Worm (Caenorhabditis elegans) whole organism, L2 larva: ENCODE measurements around the gene F56D5.2.

Experiments
- C34F6.9 ChIP-seq: fragments of 150-350 bp; optimal IDR thresholded peaks from 2 replicates; lab custom pipeline; 2014; ENCODE audit warnings: missing biosample characterization, missing genetic modification characterization
- F13H6.1 ChIP-seq: sonication (generic microtip); optimal IDR thresholded peaks from 2 replicates; lab custom pipeline; 2016; ENCODE audit warnings: missing genetic modification characterization, missing compliant biosample characterization
- R02D3.7 ChIP-seq: fragments of 150-350 bp; optimal IDR thresholded peaks from 2 replicates; lab custom pipeline; 2014; ENCODE audit warnings: missing biosample characterization, missing genetic modification characterization
- Y55F3AM.14 ChIP-seq: fragments of 200-800 bp; sonication (Bioruptor generic); optimal IDR thresholded peaks from 2 replicates; lab custom pipeline; 2018; ENCODE audit warnings: mild to moderate bottlenecking, missing genetic modification characterization, missing compliant biosample characterization
- ZK546.5 ChIP-seq: sonication (generic microtip); optimal IDR thresholded peaks from 2 replicates; lab custom pipeline; 2017; ENCODE audit warnings: missing biosample characterization, missing genetic modification characterization
- alr-1 ChIP-seq: fragments of 150-350 bp; optimal IDR thresholded peaks from 2 replicates; lab custom pipeline; 2014; ENCODE audit warnings: missing biosample characterization, missing genetic modification characterization
- aly-2 ChIP-seq: fragments of 150-350 bp; optimal IDR thresholded peaks from 2 replicates; lab custom pipeline; 2014; ENCODE audit warnings: missing biosample characterization, missing genetic modification characterization
- ama-1 ChIP-seq: fragments of 150-350 bp; optimal IDR thresholded peaks from 2 replicates; lab custom pipeline; 2018; ENCODE audit warnings: inconsistent platforms
- blmp-1 ChIP-seq: sonication (generic microtip); optimal IDR thresholded peaks from 2 replicates; lab custom pipeline; 2017; ENCODE audit warnings: missing genetic modification characterization, mild to moderate bottlenecking, missing compliant biosample characterization, antibody characterized with exemption, moderate library complexity; ENCODE audit not compliant: insufficient read depth
- ceh-16 ChIP-seq: fragments of 150-350 bp; optimal IDR thresholded peaks from 2 replicates; lab custom pipeline; 2014; ENCODE audit warnings: missing biosample characterization, missing genetic modification characterization
- ceh-82 ChIP-seq: fragments of 150-350 bp; optimal IDR thresholded peaks from 2 replicates; lab custom pipeline; 2014; ENCODE audit warnings: missing biosample characterization, missing genetic modification characterization
- crh-2 ChIP-seq: sonication (generic microtip); optimal IDR thresholded peaks from 2 replicates; lab custom pipeline; 2017; ENCODE audit warnings: missing biosample characterization, missing genetic modification characterization
- dmd-4 ChIP-seq: sonication (generic microtip); optimal IDR thresholded peaks from 2 replicates; lab custom pipeline; 2017; ENCODE audit warnings: missing biosample characterization, missing genetic modification characterization
- egl-27 ChIP-seq: sonication (generic microtip); optimal IDR thresholded peaks from 3 replicates; lab custom pipeline; 2017; ENCODE audit warnings: missing biosample characterization, missing genetic modification reagents, missing genetic modification characterization
- elt-1 ChIP-seq: fragments of 150-350 bp; optimal IDR thresholded peaks from 2 replicates; lab custom pipeline; 2014; ENCODE audit warnings: missing biosample characterization, missing genetic modification characterization
- elt-3 ChIP-seq: sonication (generic microtip); optimal IDR thresholded peaks from 2 replicates; lab custom pipeline; 2017; ENCODE audit warnings: missing biosample characterization, missing genetic modification characterization
- fos-1 ChIP-seq: fragments of 150-350 bp; optimal IDR thresholded peaks from 2 replicates; lab custom pipeline; 2014; ENCODE audit warnings: missing biosample characterization, missing genetic modification characterization
- gmeb-1 ChIP-seq: fragments of 150-350 bp; optimal IDR thresholded peaks from 2 replicates; lab custom pipeline; 2014; ENCODE audit warnings: missing biosample characterization, missing genetic modification characterization
- lin-11 ChIP-seq: fragments of 150-350 bp; sonication (generic microtip); optimal IDR thresholded peaks from 2 replicates; lab custom pipeline; 2014; ENCODE audit warnings: missing biosample characterization, missing genetic modification characterization, inconsistent platforms, mixed read lengths
- lin-13 ChIP-seq: fragments of 150-350 bp; optimal IDR thresholded peaks from 2 replicates; lab custom pipeline; 2014; ENCODE audit warnings: missing biosample characterization, missing genetic modification reagents, missing genetic modification characterization
- lin-39 ChIP-seq: fragments of 150-350 bp; optimal IDR thresholded peaks from 2 replicates; lab custom pipeline; 2014; ENCODE audit warnings: missing biosample characterization, missing genetic modification reagents, missing genetic modification characterization
- lsy-2 ChIP-seq, 2 experiments: fragments of 150-350 bp in 1 of 2; sonication (generic microtip) in 1 of 2; optimal IDR thresholded peaks; 2 replicates each; lab custom pipeline; 2014 to 2017; ENCODE audit warnings: missing biosample characterization in 2 of 2, missing genetic modification characterization in 2 of 2
- mab-5 ChIP-seq: fragments of 150-350 bp; optimal IDR thresholded peaks from 2 replicates; lab custom pipeline; 2014; ENCODE audit warnings: missing biosample characterization, missing genetic modification characterization
- mbf-1 ChIP-seq: sonication (generic microtip); optimal IDR thresholded peaks from 2 replicates; lab custom pipeline; 2017; ENCODE audit warnings: missing biosample characterization, missing genetic modification characterization
- mdl-1 ChIP-seq, 2 experiments: fragments of 150-350 bp in 1 of 2; sonication (generic microtip) in 1 of 2; optimal IDR thresholded peaks; 2 replicates each; lab custom pipeline; 2017; ENCODE audit warnings: missing biosample characterization in 2 of 2, missing genetic modification characterization in 2 of 2
- nhr-10 ChIP-seq: sonication (generic microtip); optimal IDR thresholded peaks from 2 replicates; lab custom pipeline; 2017; ENCODE audit warnings: missing biosample characterization, missing genetic modification characterization
- nhr-11 ChIP-seq: fragments of 150-350 bp; optimal IDR thresholded peaks from 2 replicates; lab custom pipeline; 2014; ENCODE audit warnings: missing biosample characterization, missing genetic modification characterization
- nhr-12 ChIP-seq: fragments of 150-350 bp; optimal IDR thresholded peaks from 2 replicates; lab custom pipeline; 2014; ENCODE audit warnings: missing biosample characterization, missing genetic modification characterization
- nhr-129 ChIP-seq: fragments of 150-350 bp; optimal IDR thresholded peaks from 2 replicates; lab custom pipeline; 2014; ENCODE audit warnings: missing biosample characterization, missing genetic modification characterization
- nhr-21 ChIP-seq: fragments of 150-350 bp; optimal IDR thresholded peaks from 2 replicates; lab custom pipeline; 2014; ENCODE audit warnings: missing biosample characterization, missing genetic modification characterization
- nhr-23 ChIP-seq: fragments of 150-350 bp; optimal IDR thresholded peaks from 2 replicates; lab custom pipeline; 2014; ENCODE audit warnings: missing biosample characterization, missing genetic modification reagents, missing genetic modification characterization
- nhr-237 ChIP-seq: fragments of 150-350 bp; optimal IDR thresholded peaks from 2 replicates; lab custom pipeline; 2014; ENCODE audit warnings: missing biosample characterization, missing genetic modification characterization
- nhr-25 ChIP-seq: fragments of 150-350 bp; sonication (generic microtip); optimal IDR thresholded peaks from 3 replicates; lab custom pipeline; 2014; ENCODE audit warnings: missing biosample characterization, missing genetic modification characterization
- nhr-6 ChIP-seq: fragments of 150-350 bp; optimal IDR thresholded peaks from 2 replicates; lab custom pipeline; 2014; ENCODE audit warnings: missing biosample characterization, missing genetic modification characterization
- nhr-77 ChIP-seq: fragments of 150-350 bp; optimal IDR thresholded peaks from 2 replicates; lab custom pipeline; 2014; ENCODE audit warnings: missing biosample characterization, missing genetic modification characterization
- peb-1 ChIP-seq: fragments of 150-350 bp; optimal IDR thresholded peaks from 2 replicates; lab custom pipeline; 2014; ENCODE audit warnings: missing biosample characterization, missing genetic modification characterization
- sem-4 ChIP-seq: fragments of 150-350 bp; optimal IDR thresholded peaks from 2 replicates; lab custom pipeline; 2014; ENCODE audit warnings: missing biosample characterization, missing genetic modification reagents, missing genetic modification characterization
- skn-1 ChIP-seq: sonication (generic microtip); optimal IDR thresholded peaks from 2 replicates; lab custom pipeline; 2017; ENCODE audit warnings: missing biosample characterization, missing genetic modification characterization
- sma-3 ChIP-seq: sonication (generic microtip); optimal IDR thresholded peaks from 2 replicates; lab custom pipeline; 2016; ENCODE audit warnings: missing genetic modification reagents, missing genetic modification characterization, missing compliant biosample characterization
- sma-9 ChIP-seq, 2 experiments: fragments of 150-350 bp in 1 of 2; sonication (generic microtip) in 1 of 2; optimal IDR thresholded peaks; 2 replicates each; lab custom pipeline; 2014 to 2016; ENCODE audit warnings: missing genetic modification characterization in 2 of 2, mild to moderate bottlenecking in 1 of 2, missing biosample characterization in 1 of 2, missing compliant biosample characterization in 1 of 2, missing genetic modification reagents in 1 of 2, moderate library complexity in 1 of 2
- snpc-4 ChIP-seq: fragments of 150-350 bp; optimal IDR thresholded peaks from 2 replicates; lab custom pipeline; 2014; ENCODE audit warnings: missing biosample characterization, missing genetic modification characterization
- unc-39 ChIP-seq: fragments of 150-350 bp; optimal IDR thresholded peaks from 2 replicates; lab custom pipeline; 2014; ENCODE audit warnings: missing biosample characterization, missing genetic modification characterization
- unc-55 ChIP-seq: fragments of 150-350 bp; sonication (generic microtip); optimal IDR thresholded peaks from 3 replicates; lab custom pipeline; 2014; ENCODE audit warnings: missing biosample characterization, missing genetic modification reagents, missing genetic modification characterization
- unc-62 ChIP-seq: fragments of 150-350 bp; optimal IDR thresholded peaks from 2 replicates; lab custom pipeline; 2014; ENCODE audit warnings: missing biosample characterization, missing genetic modification reagents, missing genetic modification characterization
- zag-1 ChIP-seq: fragments of 150-350 bp; optimal IDR thresholded peaks from 2 replicates; lab custom pipeline; 2014; ENCODE audit warnings: missing biosample characterization, missing genetic modification characterization
- ztf-1 ChIP-seq: fragments of 200-800 bp; sonication (Bioruptor generic); conservative IDR thresholded peaks from 2 replicates; pipeline ENCODE4 v1.3.6; 2022; ENCODE audit warnings: missing genetic modification characterization, missing compliant biosample characterization
- ztf-11 ChIP-seq: sonication (generic microtip); optimal IDR thresholded peaks from 2 replicates; lab custom pipeline; 2017; ENCODE audit warnings: missing biosample characterization, missing genetic modification characterization
- ztf-4 ChIP-seq: fragments of 150-350 bp; optimal IDR thresholded peaks from 2 replicates; lab custom pipeline; 2014; ENCODE audit warnings: missing biosample characterization, missing genetic modification characterization

F56D5.2 gene

DNA sequence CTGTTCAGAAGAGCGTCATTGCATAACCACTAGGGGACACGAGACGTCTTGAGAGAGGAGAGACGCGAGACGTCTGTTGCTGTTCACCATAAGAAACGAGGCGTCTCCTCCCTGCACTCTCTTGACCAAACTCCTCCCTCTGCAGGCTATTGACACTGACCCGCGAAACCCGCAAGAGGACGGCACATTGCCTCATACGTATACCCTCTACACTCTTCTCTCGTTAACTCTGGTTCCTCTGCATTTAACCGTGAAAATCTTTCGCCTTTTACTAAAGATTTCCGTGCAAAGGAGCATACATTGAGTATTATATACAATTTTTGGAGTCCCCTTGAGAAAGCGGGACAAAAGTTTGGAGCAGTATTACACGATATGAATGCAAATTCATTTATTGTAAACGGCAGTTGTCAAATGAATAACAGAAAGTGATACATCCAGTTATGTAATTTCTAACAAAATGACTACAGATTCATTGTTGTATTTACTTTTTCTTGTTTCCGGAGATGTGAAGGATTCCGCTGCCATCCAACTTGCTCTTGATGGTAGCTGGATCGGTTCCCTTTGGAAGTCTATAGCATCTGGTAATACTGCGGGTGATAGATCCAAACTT, 46.1 kb upstream of the F56D5.2 start:
- peak; percentile 88 for TF ChIP-seq nhr-6 (tag; lab: Kevin White, UChicago)
- peak; percentile 90 for TF ChIP-seq egl-27 (tag; lab: Kevin White, UChicago)
- TF ChIP-seq mdl-1 (tag; optimal IDR thresholded peaks at IDR 0.05; lab: Kevin White, UChicago): peak; percentile 66 to 84
- TF ChIP-seq elt-3: no peak
- TF ChIP-seq sem-4 (tag; lab: Kevin White, UChicago): peak; percentile 93
- peak; percentile 81 for TF ChIP-seq blmp-1 (tag; lab: Kevin White, UChicago)
- peak; percentile 66 for TF ChIP-seq ceh-16 (tag; lab: Kevin White, UChicago)
- TF ChIP-seq Y55F3AM.14: peak; percentile 86
- TF ChIP-seq ama-1 (lab: Kevin White, UChicago): peak; percentile 99
- TF ChIP-seq ztf-11 (tag; lab: Kevin White, UChicago): peak; percentile 48
- no peak for TF ChIP-seq alr-1 (tag; lab: Kevin White, UChicago)
- TF ChIP-seq sma-3 (GFP tag; lab: Kevin White, UChicago): peak; percentile 93
- peak; percentile 67 for TF ChIP-seq nhr-10 (tag; lab: Kevin White, UChicago)
- TF ChIP-seq unc-55 (GFP tag; lab: Kevin White, UChicago): peak; percentile 83
- peak; percentile 93 for TF ChIP-seq lin-11 (tag; lab: Kevin White, UChicago)
- TF ChIP-seq nhr-237: peak; percentile 44
- TF ChIP-seq peb-1 (tag; lab: Kevin White, UChicago): no peak
- TF ChIP-seq C34F6.9 (tag; lab: Kevin White, UChicago): peak; percentile 94
- TF ChIP-seq nhr-25 (tag; lab: Kevin White, UChicago): peak; percentile 88
- peak; percentile 28 for TF ChIP-seq R02D3.7 (tag; lab: Kevin White, UChicago)
- TF ChIP-seq fos-1: peak; percentile 94
- peak; percentile 86 for TF ChIP-seq ztf-4 (tag; lab: Kevin White, UChicago)
- TF ChIP-seq ztf-1 (GFP tag; lab: Robert Waterston, UW): no peak
- TF ChIP-seq nhr-23 (tag; lab: Kevin White, UChicago): no peak
- peak; percentile 72 for TF ChIP-seq mab-5 (tag; lab: Kevin White, UChicago)
- peak; percentile 44 for TF ChIP-seq nhr-11 (tag; lab: Kevin White, UChicago)
- no peak for TF ChIP-seq unc-39 (tag; lab: Kevin White, UChicago)
- TF ChIP-seq lin-39 (tag; lab: Kevin White, UChicago): peak; percentile 28
- peak; percentile 95 for TF ChIP-seq crh-2 (tag; lab: Kevin White, UChicago)
- TF ChIP-seq nhr-77 (tag; lab: Kevin White, UChicago): peak; percentile 52
- no peak for TF ChIP-seq nhr-12 (tag; lab: Kevin White, UChicago)
- no peak for TF ChIP-seq mbf-1 (tag; lab: Kevin White, UChicago)
- peak; percentile 19 for TF ChIP-seq ZK546.5
- TF ChIP-seq F13H6.1: peak; percentile 97
- TF ChIP-seq aly-2 (tag; lab: Kevin White, UChicago): no peak
- no peak for TF ChIP-seq elt-1 (tag; lab: Kevin White, UChicago)
- TF ChIP-seq lsy-2 (tag; optimal IDR thresholded peaks at IDR 0.05; lab: Kevin White, UChicago): peak; percentile 84 to 92
- TF ChIP-seq zag-1 (tag; lab: Kevin White, UChicago): no peak
- TF ChIP-seq lin-13 (GFP tag; lab: Kevin White, UChicago): peak; percentile 92
- peak; percentile 96 for TF ChIP-seq nhr-21 (tag; lab: Kevin White, UChicago)
- TF ChIP-seq nhr-129 (tag; lab: Kevin White, UChicago): peak; percentile 95
- TF ChIP-seq sma-9 (GFP tag; optimal IDR thresholded peaks at IDR 0.05; lab: Kevin White, UChicago): peak; percentile 96
- TF ChIP-seq sma-9 (tag; optimal IDR thresholded peaks at IDR 0.05; lab: Kevin White, UChicago): no peak
- TF ChIP-seq snpc-4: peak; percentile 99
- TF ChIP-seq ceh-82 (tag; lab: Kevin White, UChicago): peak; percentile 23
- peak; percentile 52 for TF ChIP-seq dmd-4 (tag; lab: Kevin White, UChicago)
- peak; percentile 68 for TF ChIP-seq skn-1 (tag; lab: Kevin White, UChicago)
- no peak for TF ChIP-seq unc-62
- peak; percentile 76 for TF ChIP-seq gmeb-1
